Fruit fly (Drosophila melanogaster): ENCODE data around the gene CG13101.

Gene CG13101

dm6 chr2L:8997285-8997684 lies 12.6 kb upstream of the CG13101 start, which contains the start of the genes alien and CG18661 (continued):
- TF ChIP-seq CG8281 (tag; optimal IDR thresholded peaks at IDR 0.05) (no peak), CG15073 (GFP tag; optimal IDR thresholded peaks at IDR 0.05) (peak; percentile 15), CG8765 (GFP tag; IDR thresholded peaks at IDR 0.05) (peak; percentile 88), CG5953 (GFP tag; IDR thresholded peaks at IDR 0.05) (peak; percentile 91), CG18619 (GFP tag; optimal IDR thresholded peaks at IDR 0.05) (peak; percentile 82), psq (GFP tag; optimal IDR thresholded peaks at IDR 0.05) (peak; percentile 74), CG11093 (GFP tag; IDR thresholded peaks at IDR 0.05) (peak; percentile 72; the same call in 1 of the 3 replicates), ato (GFP tag; IDR thresholded peaks at IDR 0.05; ENCODE audit: partially characterized antibody) (peak; percentile 36; the same call in 1 of the 2 replicates), grau (tag; optimal IDR thresholded peaks at IDR 0.05) (peak; percentile 65), cg (GFP tag; optimal IDR thresholded peaks at IDR 0.05) (no peak), CG13624 (GFP tag; optimal IDR thresholded peaks at IDR 0.05) (peak; percentile 85), CG2202 (tag; optimal IDR thresholded peaks at IDR 0.05) (no peak), ssp (GFP tag; IDR thresholded peaks at IDR 0.05) (peak; percentile 81), bsh (GFP tag; optimal IDR thresholded peaks at IDR 0.05) (peak in 1 of 2 experiments; percentile 59), unc-4 (GFP tag; IDR thresholded peaks at IDR 0.05; ENCODE audit: partially characterized antibody) (peak; percentile 57), CG5180 (GFP tag; optimal IDR thresholded peaks at IDR 0.05) (no peak), zen2 (GFP tag; IDR thresholded peaks at IDR 0.05; ENCODE audit: partially characterized antibody) (no peak), CG13424 (tag; optimal IDR thresholded peaks at IDR 0.05) (peak; percentile 74), CG2120 (GFP tag; optimal IDR thresholded peaks at IDR 0.05) (peak; percentile 90), CkIIα-i1 (GFP tag; IDR thresholded peaks at IDR 0.05) (0 out of 2 replicates have a peak, but pooled peaks have one; percentile 64), crp (GFP tag; optimal IDR thresholded peaks at IDR 0.05) (peak; percentile 83 to 95), CG9817 (tag; optimal IDR thresholded peaks at IDR 0.05) (peak; percentile 85), CG10366 (GFP tag; IDR thresholded peaks at IDR 0.05) (peak; percentile 97), nerfin-2 (GFP tag; IDR thresholded peaks at IDR 0.05; ENCODE audit: partially characterized antibody) (peak; percentile 33; the same call in 1 of the 2 replicates), sr (GFP tag; IDR thresholded peaks at IDR 0.05) (peak; percentile 73; the same call in 1 of the 3 replicates), E2f1 (GFP tag; IDR thresholded peaks at IDR 0.05) (peak; percentile 84), CG12236 (GFP tag; optimal IDR thresholded peaks at IDR 0.05) (peak; percentile 60), Awh (GFP tag; IDR thresholded peaks at IDR 0.05) (peak; percentile 69), pfk (GFP tag; optimal IDR thresholded peaks at IDR 0.05) (no peak), D19A (tag; optimal IDR thresholded peaks at IDR 0.05) (peak; percentile 62), Side (GFP tag; optimal IDR thresholded peaks at IDR 0.05) (peak; percentile 89), p53 (GFP tag; optimal IDR thresholded peaks at IDR 0.05) (peak; percentile 91), pzg (GFP tag; optimal IDR thresholded peaks at IDR 0.05) (peak; percentile 86), CG10654 (GFP tag; optimal IDR thresholded peaks at IDR 0.05) (peak; percentile 81), gro (GFP tag; optimal IDR thresholded peaks at IDR 0.05) (peak; percentile 65), ewg (GFP tag; optimal IDR thresholded peaks at IDR 0.05) (peak; percentile 80), hbn (GFP tag; IDR thresholded peaks at IDR 0.05; ENCODE audit: partially characterized antibody) (no peak), CG11504 (tag; optimal IDR thresholded peaks at IDR 0.05) (peak; percentile 90), hth (optimal IDR thresholded peaks at IDR 0.05) (no peak), bcd (GFP tag; optimal IDR thresholded peaks at IDR 0.05) (peak; percentile 75), Atf-2 (GFP tag; optimal IDR thresholded peaks at IDR 0.05) (peak; percentile 95), Dll (GFP tag; IDR thresholded peaks at IDR 0.05; ENCODE audit: partially characterized antibody) (peak; percentile 70), az2 (GFP tag; optimal IDR thresholded peaks at IDR 0.05) (peak; percentile 65), MTF-1 (GFP tag; optimal IDR thresholded peaks at IDR 0.05; ENCODE audit: borderline replicate concordance) (no peak), Fer3 (tag; optimal IDR thresholded peaks at IDR 0.05) (peak; percentile 50), ap (GFP tag; IDR thresholded peaks at IDR 0.05) (peak; percentile 91), org-1 (GFP tag; optimal IDR thresholded peaks at IDR 0.05) (peak; percentile 51), CG12391 (tag; optimal IDR thresholded peaks at IDR 0.05) (peak; percentile 79), kni (GFP tag; optimal IDR thresholded peaks at IDR 0.05) (no peak), bowl (GFP tag; IDR thresholded peaks at IDR 0.05) (peak; percentile 92)
